Fruit fly (Drosophila melanogaster) whole organism, embryonic: Measurements from ENCODE around the gene blp.
A peak's percentile ranks its signal among the peaks of the same experiment; 100 is the strongest.

Experiments used
- CG1024 ChIP-seq: fragments of 200-800 bp; sonication (Bioruptor generic); IDR thresholded peaks from 2 replicates; pipeline ENCODE4 v1.3.6; 2022; ENCODE audit warnings: missing biosample characterization, missing genetic modification characterization
- CG12219 ChIP-seq: fragments of 200-800 bp; sonication (Bioruptor generic); optimal IDR thresholded peaks from 3 replicates; lab custom pipeline; 2018; ENCODE audit warnings: missing biosample characterization, mild to moderate bottlenecking, missing genetic modification characterization
- CG13296 ChIP-seq: fragments of 200-800 bp; sonication (Bioruptor generic); optimal IDR thresholded peaks from 3 replicates; lab custom pipeline; 2018; ENCODE audit warnings: missing biosample characterization, mild to moderate bottlenecking, missing genetic modification characterization
- CG15696 ChIP-seq: fragments of 200-800 bp; sonication (Bioruptor generic); optimal IDR thresholded peaks from 2 replicates; lab custom pipeline; 2019; ENCODE audit warnings: missing biosample characterization, mild to moderate bottlenecking, missing genetic modification characterization, moderate library complexity
- CG1647 ChIP-seq: fragments of 200-800 bp; sonication (Bioruptor generic); optimal IDR thresholded peaks from 3 replicates; lab custom pipeline; 2016; ENCODE audit warnings: missing biosample characterization, missing genetic modification characterization
- CG17802 ChIP-seq: fragments of 200-800 bp; sonication (Bioruptor generic); optimal IDR thresholded peaks from 2 replicates; lab custom pipeline; 2018; ENCODE audit warnings: missing biosample characterization, mild to moderate bottlenecking, missing genetic modification characterization, moderate library complexity
- CG2712 ChIP-seq: fragments of 200-800 bp; optimal IDR thresholded peaks from 3 replicates; lab custom pipeline; 2019; ENCODE audit warnings: missing biosample characterization, mild to moderate bottlenecking, missing genetic modification characterization, moderate library complexity
- CG32532 ChIP-seq: fragments of 200-800 bp; sonication (Bioruptor generic); IDR thresholded peaks from 2 replicates; pipeline ENCODE4 v1.3.6; 2022; ENCODE audit warnings: missing biosample characterization, missing genetic modification characterization
- CG32772 ChIP-seq: fragments of 200-800 bp; sonication (Bioruptor generic); IDR thresholded peaks from 2 replicates; pipeline ENCODE4 v1.3.6; 2022; ENCODE audit warnings: missing biosample characterization, missing genetic modification characterization
- CG3407 ChIP-seq: fragments of 200-800 bp; sonication (Bioruptor generic); optimal IDR thresholded peaks from 2 replicates; lab custom pipeline; 2018; ENCODE audit warnings: missing biosample characterization, mild to moderate bottlenecking, missing genetic modification characterization
- CG34224 ChIP-seq: fragments of 200-800 bp; sonication (Bioruptor generic); IDR thresholded peaks from 3 replicates; pipeline ENCODE4 v1.3.6; 2022; ENCODE audit warnings: missing biosample characterization, missing genetic modification characterization; ENCODE audit not compliant: partially characterized antibody
- CG4424 ChIP-seq: fragments of 200-800 bp; sonication (Bioruptor generic); optimal IDR thresholded peaks from 3 replicates; lab custom pipeline; 2016; ENCODE audit warnings: missing biosample characterization, missing genetic modification characterization
- CG6791 ChIP-seq: fragments of 200-800 bp; sonication (Bioruptor generic); IDR thresholded peaks from 3 replicates; pipeline ENCODE4 v1.3.6; 2022; ENCODE audit warnings: missing biosample characterization, missing genetic modification characterization; ENCODE audit not compliant: partially characterized antibody
- CG7786 ChIP-seq: fragments of 200-800 bp; sonication (Bioruptor generic); optimal IDR thresholded peaks from 2 replicates; lab custom pipeline; 2016; ENCODE audit warnings: missing biosample characterization, missing genetic modification characterization
- CG9215 ChIP-seq: fragments of 200-800 bp; sonication (Bioruptor generic); IDR thresholded peaks from 2 replicates; pipeline ENCODE4 v1.3.6; 2022; ENCODE audit warnings: missing biosample characterization, missing genetic modification characterization
- CG9437 ChIP-seq: fragments of 200-800 bp; sonication (Bioruptor generic); optimal IDR thresholded peaks from 2 replicates; lab custom pipeline; 2018; ENCODE audit warnings: missing biosample characterization, mild to moderate bottlenecking, missing genetic modification characterization
- CHES-1-like ChIP-seq: fragments of 200-800 bp; sonication (Bioruptor generic); optimal IDR thresholded peaks from 2 replicates; lab custom pipeline; 2016; ENCODE audit warnings: missing biosample characterization, missing genetic modification characterization
- Chrac-16 ChIP-seq: fragments of 200-800 bp; sonication (Bioruptor generic); optimal IDR thresholded peaks from 3 replicates; lab custom pipeline; 2016; ENCODE audit warnings: missing biosample characterization, missing genetic modification characterization
- CrebB ChIP-seq: fragments of 200-800 bp; sonication (Bioruptor generic); optimal IDR thresholded peaks from 3 replicates; lab custom pipeline; 2018; ENCODE audit warnings: missing biosample characterization, mild to moderate bottlenecking, missing genetic modification characterization
- D19B ChIP-seq: fragments of 200-800 bp; sonication (Bioruptor generic); optimal IDR thresholded peaks from 2 replicates; lab custom pipeline; 2017; ENCODE audit warnings: missing biosample characterization, mild to moderate bottlenecking, missing genetic modification characterization
- Dek ChIP-seq: fragments of 200-800 bp; sonication (Bioruptor generic); optimal IDR thresholded peaks from 3 replicates; lab custom pipeline; 2019; ENCODE audit warnings: missing biosample characterization, mild to moderate bottlenecking, missing genetic modification characterization, moderate library complexity
- Dref ChIP-seq: fragments of 200-800 bp; sonication (Bioruptor generic); IDR thresholded peaks from 2 replicates; pipeline ENCODE4 v1.3.6; 2022; ENCODE audit warnings: missing biosample characterization, missing genetic modification characterization
- Eip74EF ChIP-seq, 2 experiments: fragments of 200-800 bp in 1 of 2; fragments of >200 bp in 1 of 2; sonication (Bioruptor generic) in 1 of 2; optimal IDR thresholded peaks; 2 replicates each; lab custom pipeline; 2017 to 2019; ENCODE audit warnings: missing biosample characterization in 2 of 2, missing genetic modification characterization in 2 of 2, mild to moderate bottlenecking in 1 of 2, moderate library complexity in 1 of 2
- HLH54F ChIP-seq: fragments of 200-800 bp; sonication (Bioruptor generic); optimal IDR thresholded peaks from 3 replicates; lab custom pipeline; 2016; ENCODE audit warnings: missing biosample characterization, missing genetic modification characterization
- Hey ChIP-seq: fragments of 200-800 bp; sonication (Bioruptor generic); optimal IDR thresholded peaks from 3 replicates; lab custom pipeline; 2018; ENCODE audit warnings: missing biosample characterization, mild to moderate bottlenecking, missing genetic modification characterization
- Hmx ChIP-seq: fragments of 200-800 bp; sonication (Bioruptor generic); optimal IDR thresholded peaks from 2 replicates; lab custom pipeline; 2016; ENCODE audit warnings: missing biosample characterization, missing genetic modification characterization
- Lpt ChIP-seq: fragments of >200 bp; optimal IDR thresholded peaks from 2 replicates; lab custom pipeline; 2018; ENCODE audit warnings: missing biosample characterization, missing genetic modification characterization
- MESR4 ChIP-seq: fragments of 200-800 bp; sonication (Bioruptor generic); optimal IDR thresholded peaks from 2 replicates; lab custom pipeline; 2018; ENCODE audit warnings: missing biosample characterization, mild to moderate bottlenecking, missing genetic modification characterization, moderate library complexity
- Sry-δ ChIP-seq: fragments of 200-800 bp; sonication (Bioruptor generic); optimal IDR thresholded peaks from 2 replicates; lab custom pipeline; 2016; ENCODE audit warnings: missing biosample characterization, missing genetic modification characterization
- Tbp ChIP-seq: fragments of >200 bp; optimal IDR thresholded peaks from 2 replicates; lab custom pipeline; 2018; ENCODE audit warnings: missing biosample characterization, missing genetic modification characterization
- al ChIP-seq: fragments of 200-800 bp; sonication (Bioruptor generic); IDR thresholded peaks from 2 replicates; pipeline ENCODE4 v1.3.6; 2022; ENCODE audit warnings: missing biosample characterization, missing genetic modification characterization
- bbx ChIP-seq: fragments of 200-800 bp; sonication (Bioruptor generic); IDR thresholded peaks from 2 replicates; pipeline ENCODE4 v1.3.6; 2022; ENCODE audit warnings: missing biosample characterization, missing genetic modification characterization; ENCODE audit not compliant: partially characterized antibody
- bcd ChIP-seq: fragments of 200-800 bp; sonication (Bioruptor generic); optimal IDR thresholded peaks from 2 replicates; lab custom pipeline; 2017; ENCODE audit warnings: missing biosample characterization, mild to moderate bottlenecking, missing genetic modification characterization
- btn ChIP-seq: fragments of 200-800 bp; sonication (Bioruptor generic); optimal IDR thresholded peaks from 2 replicates; lab custom pipeline; 2016; ENCODE audit warnings: missing biosample characterization, missing genetic modification characterization
- cato ChIP-seq: fragments of 200-800 bp; sonication (Bioruptor generic); optimal IDR thresholded peaks from 2 replicates; lab custom pipeline; 2016; ENCODE audit warnings: missing biosample characterization, missing genetic modification characterization, borderline replicate concordance
- croc ChIP-seq: fragments of 200-800 bp; sonication (Bioruptor generic); conservative IDR thresholded peaks from 3 replicates; pipeline ENCODE4 v1.3.6; 2022; ENCODE audit warnings: missing biosample characterization, missing genetic modification characterization
- ind ChIP-seq: fragments of 200-800 bp; sonication (Bioruptor generic); optimal IDR thresholded peaks from 3 replicates; lab custom pipeline; 2016; ENCODE audit warnings: missing biosample characterization, missing genetic modification characterization
- odd ChIP-seq: fragments of 200-800 bp; sonication (Bioruptor generic); optimal IDR thresholded peaks from 2 replicates; lab custom pipeline; 2017; ENCODE audit warnings: missing biosample characterization, mild to moderate bottlenecking, missing genetic modification characterization
- pita ChIP-seq: fragments of 200-800 bp; sonication (Bioruptor generic); optimal IDR thresholded peaks from 2 replicates; lab custom pipeline; 2017; ENCODE audit warnings: missing biosample characterization, mild to moderate bottlenecking, missing genetic modification characterization
- pum ChIP-seq: fragments of 200-800 bp; sonication (Bioruptor generic); optimal IDR thresholded peaks from 2 replicates; lab custom pipeline; 2016; ENCODE audit warnings: missing biosample characterization, missing genetic modification characterization
- sens ChIP-seq: fragments of 200-800 bp; sonication (Bioruptor generic); peaks from one replicate; lab custom pipeline; 2016; ENCODE audit warnings: missing biosample characterization, missing genetic modification characterization
- sqz ChIP-seq: fragments of 200-800 bp; sonication (Bioruptor generic); optimal IDR thresholded peaks from 3 replicates; lab custom pipeline; 2018; ENCODE audit warnings: missing biosample characterization, mild to moderate bottlenecking, missing genetic modification characterization
- trem ChIP-seq: fragments of 200-800 bp; optimal IDR thresholded peaks from 3 replicates; lab custom pipeline; 2019; ENCODE audit warnings: missing biosample characterization, mild to moderate bottlenecking, missing genetic modification characterization, moderate library complexity
- unc-4 ChIP-seq: fragments of 200-800 bp; sonication (Bioruptor generic); IDR thresholded peaks from 2 replicates; pipeline ENCODE4 v1.3.6; 2022; ENCODE audit warnings: missing biosample characterization, missing genetic modification characterization; ENCODE audit not compliant: partially characterized antibody
- unpg ChIP-seq: fragments of 200-800 bp; sonication (Bioruptor generic); optimal IDR thresholded peaks from 3 replicates; lab custom pipeline; 2018; ENCODE audit warnings: missing biosample characterization, mild to moderate bottlenecking, missing genetic modification characterization, moderate library complexity
- vfl ChIP-seq: fragments of 200-800 bp; sonication (Bioruptor generic); optimal IDR thresholded peaks from 2 replicates; lab custom pipeline; 2016; ENCODE audit warnings: missing biosample characterization, missing genetic modification characterization
- wek ChIP-seq: fragments of 200-800 bp; sonication (Bioruptor generic); optimal IDR thresholded peaks from 3 replicates; lab custom pipeline; 2018; ENCODE audit warnings: missing biosample characterization, mild to moderate bottlenecking, missing genetic modification characterization, moderate library complexity
- zen ChIP-seq: fragments of 200-800 bp; sonication (Bioruptor generic); optimal IDR thresholded peaks from 3 replicates; lab custom pipeline; 2018; ENCODE audit warnings: missing biosample characterization, mild to moderate bottlenecking, missing genetic modification characterization, moderate library complexity
- zf30C ChIP-seq: fragments of 200-800 bp; sonication (Bioruptor generic); optimal IDR thresholded peaks from 3 replicates; lab custom pipeline; 2018; ENCODE audit warnings: missing biosample characterization, mild to moderate bottlenecking, missing genetic modification characterization
- zfh1 ChIP-seq: fragments of 200-800 bp; sonication (Bioruptor generic); IDR thresholded peaks from 3 replicates; pipeline ENCODE4 v1.3.6; 2022; ENCODE audit warnings: missing biosample characterization, missing genetic modification characterization

blp gene

dm6 chr3R:15963690-15964281, 30.1 kb downstream of the blp start, which contains the start of the genes CG4287 and CG5516 (continued):
- TF ChIP-seq cato (GFP tag; lab: Kevin White, UChicago) (no peak), Eip74EF (GFP tag; optimal IDR thresholded peaks at IDR 0.05; lab: Kevin White, UChicago) (no peak), bcd (GFP tag; lab: Kevin White, UChicago) (no peak), sens (GFP tag; lab: Kevin White, UChicago) (peak; percentile 64), al (no peak; the same call in 1 of the 2 replicates), CG1024 (GFP tag; lab: Robert Waterston, UW) (no peak), Tbp (GFP tag; lab: Kevin White, UChicago) (no peak), unpg (GFP tag; lab: Kevin White, UChicago) (no peak), CG6791 (GFP tag; lab: Robert Waterston, UW) (peak; percentile 48; the same call in 1 of the 3 replicates), CG4424 (GFP tag; lab: Kevin White, UChicago) (no peak), ind (GFP tag; lab: Kevin White, UChicago) (peak; percentile 25), zf30C (GFP tag; lab: Kevin White, UChicago) (no peak), CG17802 (tag; lab: Kevin White, UChicago) (no peak), trem (tag; lab: Kevin White, UChicago) (peak; percentile 22), odd (GFP tag; lab: Kevin White, UChicago) (no peak), D19B (no peak), CG12219 (no peak), Chrac-16 (GFP tag; lab: Kevin White, UChicago) (peak; percentile 28), MESR4 (GFP tag; lab: Kevin White, UChicago) (peak; percentile 69), CG34224 (GFP tag; lab: Robert Waterston, UW) (no peak; the same call in 2 of the 3 replicates), CG13296 (GFP tag; lab: Kevin White, UChicago) (no peak), Sry-δ (peak; percentile 56), Dek (no peak), btn (GFP tag; lab: Kevin White, UChicago) (no peak), vfl (GFP tag; lab: Kevin White, UChicago) (peak; percentile 20), unc-4 (GFP tag; lab: Robert Waterston, UW) (peak; percentile 44; the same call in 1 of the 2 replicates), pum (GFP tag; lab: Kevin White, UChicago) (no peak), pita (GFP tag; lab: Kevin White, UChicago) (no peak), zfh1 (GFP tag; lab: Robert Waterston, UW) (no peak), HLH54F (GFP tag; lab: Kevin White, UChicago) (peak; percentile 30), CG32532 (no peak), Dref (peak; percentile 72), sqz (GFP tag; lab: Kevin White, UChicago) (no peak), CG3407 (no peak), CG9437 (no peak), wek (GFP tag; lab: Kevin White, UChicago) (peak; percentile 98), bbx (GFP tag; lab: Robert Waterston, UW) (no peak), zen (tag; lab: Kevin White, UChicago) (peak; percentile 64), CG1647 (GFP tag; lab: Kevin White, UChicago) (no peak), CG9215 (no peak), Hey (no peak), CG32772 (GFP tag; lab: Robert Waterston, UW) (no peak), Hmx (GFP tag; lab: Kevin White, UChicago) (no peak), croc (GFP tag; lab: Robert Waterston, UW) (no peak), CG2712 (tag; lab: Kevin White, UChicago) (no peak), Lpt (no peak), CrebB (tag; lab: Kevin White, UChicago) (no peak), CG15696 (tag; lab: Kevin White, UChicago) (no peak), CG7786 (peak; percentile 8), CHES-1-like (GFP tag; lab: Kevin White, UChicago) (peak; percentile 23)
